Fruit fly (Drosophila melanogaster): ENCODE measurements around the gene RpS10b.
A peak's percentile ranks its signal among the peaks of the same experiment; 100 is the strongest.

Gene RpS10b

DNA sequence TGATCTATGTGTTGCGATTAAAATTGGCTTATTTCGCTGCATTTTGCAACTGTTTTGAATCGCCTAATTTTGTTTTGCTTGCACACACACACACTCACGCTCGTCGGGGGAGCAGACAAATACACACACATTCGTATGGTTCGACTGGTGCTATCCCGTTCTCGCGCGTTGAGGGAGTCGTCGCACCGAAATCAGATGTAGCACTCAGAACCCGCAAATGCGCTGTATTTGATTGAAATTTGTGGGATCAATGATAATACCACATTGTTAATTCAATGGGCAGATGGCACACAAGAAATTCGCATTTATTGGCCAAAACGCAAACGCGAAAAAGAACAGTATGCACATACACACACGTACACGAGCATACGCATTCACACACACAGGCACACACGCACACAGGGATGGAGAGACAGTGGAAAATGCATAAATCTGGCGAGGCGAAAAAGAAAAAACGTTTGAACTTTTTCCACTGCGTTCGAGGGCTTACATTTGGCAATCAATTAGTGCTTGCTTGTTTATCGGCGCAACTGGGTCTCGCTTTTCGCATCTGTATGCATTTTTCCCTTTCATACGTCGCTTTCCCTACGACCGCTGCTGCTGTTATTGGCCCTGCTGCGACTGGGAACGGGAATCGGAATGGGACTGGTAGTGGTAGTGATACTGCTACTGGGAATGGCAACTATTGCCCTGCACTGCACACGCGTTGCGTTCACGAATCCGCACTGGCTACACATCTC is 18.8 kb upstream of the RpS10b start (continued):
- no peak for TF ChIP-seq Hey (tag; optimal IDR thresholded peaks at IDR 0.05)
- no peak for TF ChIP-seq da (GFP tag; optimal IDR thresholded peaks at IDR 0.05)
- TF ChIP-seq CG1832 (GFP tag; optimal IDR thresholded peaks at IDR 0.05): peak; percentile 67
- no peak for TF ChIP-seq CG2712 (tag; optimal IDR thresholded peaks at IDR 0.05)
- TF ChIP-seq CG12769 (tag; optimal IDR thresholded peaks at IDR 0.05): peak; percentile 78
- TF ChIP-seq CTCF (GFP tag; optimal IDR thresholded peaks at IDR 0.05): no peak
- no peak for TF ChIP-seq CG14441 (GFP tag; IDR thresholded peaks at IDR 0.05)
- TF ChIP-seq CG11723 (GFP tag; optimal IDR thresholded peaks at IDR 0.05): no peak
- no peak for TF ChIP-seq peb (GFP tag; IDR thresholded peaks at IDR 0.05)
- no peak for TF ChIP-seq Kr (GFP tag; optimal IDR thresholded peaks at IDR 0.05)
- no peak for TF ChIP-seq Ada2b (GFP tag; IDR thresholded peaks at IDR 0.05)
- no peak for TF ChIP-seq CG34376 (GFP tag; optimal IDR thresholded peaks at IDR 0.05)
- TF ChIP-seq CG3995 (GFP tag; optimal IDR thresholded peaks at IDR 0.05): peak; percentile 92
- no peak for TF ChIP-seq Sox100B (GFP tag; optimal IDR thresholded peaks at IDR 0.05)
- TF ChIP-seq Mes4 (GFP tag; optimal IDR thresholded peaks at IDR 0.05): no peak
- TF ChIP-seq CG17568 (GFP tag; optimal IDR thresholded peaks at IDR 0.05): no peak
- 0 out of 2 replicates have a peak, but pooled peaks have one; percentile 21 for TF ChIP-seq CG32767 (GFP tag; IDR thresholded peaks at IDR 0.05)
- no peak for TF ChIP-seq ftz-f1 (GFP tag; optimal IDR thresholded peaks at IDR 0.05)
- TF ChIP-seq cg (GFP tag; optimal IDR thresholded peaks at IDR 0.05): peak; percentile 95
- TF ChIP-seq tgo (GFP tag; IDR thresholded peaks at IDR 0.05): no peak
- TF ChIP-seq CG12744 (GFP tag; optimal IDR thresholded peaks at IDR 0.05): no peak
- TF ChIP-seq lola (GFP tag; optimal IDR thresholded peaks at IDR 0.05): peak in 1 of 3 experiments; percentile 92
- peak in 1 of 2 experiments; percentile 2 for TF ChIP-seq Eip74EF (GFP tag; optimal IDR thresholded peaks at IDR 0.05)
- TF ChIP-seq CG4404 (GFP tag; IDR thresholded peaks at IDR 0.05): no peak
- TF ChIP-seq CG9437 (GFP tag; optimal IDR thresholded peaks at IDR 0.05): no peak
- no peak for TF ChIP-seq CG15011 (GFP tag; optimal IDR thresholded peaks at IDR 0.05)
- no peak for TF ChIP-seq esg (GFP tag; conservative IDR thresholded peaks at IDR 0.05)
- no peak for TF ChIP-seq Bdp1 (GFP tag; optimal IDR thresholded peaks at IDR 0.05)
- peak; percentile 47 for TF ChIP-seq Med (GFP tag)
- no peak for TF ChIP-seq Deaf1 (tag; optimal IDR thresholded peaks at IDR 0.05)
- TF ChIP-seq sens-2 (GFP tag; IDR thresholded peaks at IDR 0.05): no peak
- no peak for TF ChIP-seq CG11560 (tag; IDR thresholded peaks at IDR 0.05)
- peak; percentile 68 for TF ChIP-seq sens (GFP tag)
- TF ChIP-seq lab (GFP tag; optimal IDR thresholded peaks at IDR 0.05): no peak
- no peak for TF ChIP-seq CG1603 (tag; optimal IDR thresholded peaks at IDR 0.05)
- TF ChIP-seq Adf1 (GFP tag; IDR thresholded peaks at IDR 0.05): no peak
- no peak for TF ChIP-seq CG6254 (GFP tag; optimal IDR thresholded peaks at IDR 0.05)
- no peak for TF ChIP-seq ken (GFP tag; IDR thresholded peaks at IDR 0.05)
- TF ChIP-seq Oli (tag; optimal IDR thresholded peaks at IDR 0.05): no peak

DNA sequence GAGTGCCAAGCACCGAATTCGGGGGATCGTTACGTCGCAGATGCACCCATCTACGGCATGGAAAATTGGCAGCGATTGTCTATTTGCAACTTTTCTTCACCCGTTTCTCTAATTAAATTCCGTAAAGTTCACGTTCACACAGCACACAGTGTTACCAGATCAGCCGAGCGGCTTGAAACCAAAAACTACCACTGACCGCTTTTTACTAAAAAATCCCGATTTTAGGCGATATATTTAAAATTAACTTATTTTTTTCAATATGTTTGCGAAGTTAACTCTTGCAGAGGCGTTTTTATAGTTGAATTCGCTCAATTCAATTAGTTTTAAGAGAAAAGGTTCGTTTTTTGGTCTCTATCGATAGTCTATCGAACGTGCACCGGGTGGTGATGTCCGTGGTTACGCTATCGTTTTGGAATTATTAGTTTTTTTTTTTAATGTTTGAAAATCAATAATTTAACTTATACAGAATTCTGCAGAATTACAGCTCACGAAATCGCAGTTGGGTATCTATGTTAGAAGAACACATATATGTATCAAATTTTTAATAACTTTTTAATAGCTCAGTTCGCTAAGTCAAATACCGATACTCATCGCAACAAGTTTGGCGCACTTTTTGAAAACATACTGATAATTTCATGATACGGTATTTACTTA is 18.1 kb upstream of the RpS10b start, which contains the start of gene Tao:
Tao (minus strand) TSS at position 153 of the 654 bp plus-strand sequence.
- TF ChIP-seq yki (optimal IDR thresholded peaks at IDR 0.05) (no peak), Ptx1 (GFP tag; IDR thresholded peaks at IDR 0.05) (no peak), CG15514 (GFP tag; optimal IDR thresholded peaks at IDR 0.05) (peak; percentile 37), Hr51 (GFP tag; optimal IDR thresholded peaks at IDR 0.05) (no peak), ato (GFP tag; IDR thresholded peaks at IDR 0.05; ENCODE audit: partially characterized antibody) (peak; percentile 42), CG7745 (tag; optimal IDR thresholded peaks at IDR 0.05) (no peak), pho (GFP tag; optimal IDR thresholded peaks at IDR 0.05) (no peak), corto (GFP tag; optimal IDR thresholded peaks at IDR 0.05) (no peak), bigmax (GFP tag; optimal IDR thresholded peaks at IDR 0.05) (no peak), Sox100B (GFP tag; optimal IDR thresholded peaks at IDR 0.05) (no peak), Aef1 (GFP tag; IDR thresholded peaks at IDR 0.05) (no peak), BtbVII (GFP tag; optimal IDR thresholded peaks at IDR 0.05) (no peak), CG14050 (GFP tag; IDR thresholded peaks at IDR 0.05) (no peak), luna (GFP tag; optimal IDR thresholded peaks at IDR 0.05) (no peak)

All from whole organism, embryonic.